Worm (Caenorhabditis elegans): Measurements from ENCODE around the gene ttr-19.

The ttr-19 gene

ce11 chrV:10178166-10178565 is 49.1 kb downstream of the ttr-19 start (continued):
- TF ChIP-seq lin-38 (GFP tag; IDR thresholded peaks at IDR 0.05): peak; percentile 93
- peak; percentile 63 for TF ChIP-seq mep-1 (tag; optimal IDR thresholded peaks at IDR 0.05)
- TF ChIP-seq hif-1 (tag; optimal IDR thresholded peaks at IDR 0.05): peak in 1 of 2 experiments; percentile 72
- TF ChIP-seq nhr-42 (GFP tag; IDR thresholded peaks at IDR 0.05): no peak
- TF ChIP-seq lim-7 (GFP tag; IDR thresholded peaks at IDR 0.05): no peak
- TF ChIP-seq spr-3 (GFP tag; optimal IDR thresholded peaks at IDR 0.05): no peak

Data from whole organism, L4 larva.